Fruit fly (Drosophila melanogaster): Measurements from ENCODE around the gene CG11584.

The CG11584 gene

DNA sequence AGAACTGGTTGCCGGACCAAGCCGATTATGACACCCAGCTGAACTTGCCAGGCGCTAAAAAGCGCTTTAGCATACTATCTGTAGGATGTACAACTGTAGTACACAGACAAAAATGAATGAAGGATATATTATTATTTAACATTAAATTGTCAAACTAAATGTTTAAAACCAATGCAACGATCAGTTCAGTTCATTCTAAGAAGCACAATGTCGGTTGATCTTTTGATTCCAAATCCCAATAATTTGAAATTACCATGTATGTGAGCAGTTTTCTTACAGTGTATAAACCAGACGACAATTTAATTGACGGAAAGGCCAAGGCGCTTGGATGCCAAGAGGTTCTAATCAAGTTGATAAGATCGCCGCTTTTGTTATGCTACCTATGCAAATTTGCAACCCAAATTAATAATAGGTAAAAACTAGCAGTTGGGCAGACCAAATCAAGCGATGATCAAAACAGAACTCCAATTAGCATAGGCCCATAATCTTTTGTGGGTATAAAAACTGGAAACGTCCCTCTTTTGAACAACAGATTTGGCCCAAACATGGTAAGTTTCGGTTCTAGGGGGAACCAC lies 11.7 kb upstream of the CG11584 start, which contains the start of gene CG12480 (continued):
- no peak for TF ChIP-seq ab (GFP tag; optimal IDR thresholded peaks at IDR 0.05)
- TF ChIP-seq Fer1 (GFP tag; optimal IDR thresholded peaks at IDR 0.05), result peak; percentile 32
- no peak for TF ChIP-seq CG2202 (tag; optimal IDR thresholded peaks at IDR 0.05)
- no peak for TF ChIP-seq MESR4 (GFP tag; optimal IDR thresholded peaks at IDR 0.05)
- no peak for TF ChIP-seq Hr78 (GFP tag; optimal IDR thresholded peaks at IDR 0.05)
- TF ChIP-seq sna (GFP tag; IDR thresholded peaks at IDR 0.05; ENCODE audit: partially characterized antibody), result no peak

DNA sequence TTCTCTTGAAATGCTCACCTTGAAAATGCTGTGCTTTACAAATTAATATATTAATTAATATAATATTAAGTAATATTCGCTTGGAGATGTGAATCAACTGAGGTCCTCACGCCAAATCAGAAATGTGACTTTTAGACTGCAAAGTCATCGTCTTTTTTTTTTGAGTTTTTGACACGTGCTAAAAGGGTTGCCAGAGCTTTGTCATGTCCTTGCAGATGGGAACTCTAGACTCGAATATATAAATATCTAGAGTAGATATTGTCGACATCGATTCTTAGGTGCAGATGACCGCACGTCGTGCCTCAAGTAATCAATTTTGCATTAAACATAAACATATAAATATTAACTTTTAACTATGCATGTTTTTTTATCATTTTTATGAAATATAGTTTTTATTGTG lies 8.3 kb upstream of the CG11584 start, which contains the start of gene betaNACtes1:
betaNACtes1 (minus strand) TSS at position 101 of the 400 bp plus-strand sequence.
- no peak for TF ChIP-seq h (optimal IDR thresholded peaks at IDR 0.05)
- no peak for TF ChIP-seq knrl (GFP tag; IDR thresholded peaks at IDR 0.05; ENCODE audit: partially characterized antibody)
- TF ChIP-seq psq (GFP tag; optimal IDR thresholded peaks at IDR 0.05), result no peak
- no peak for TF ChIP-seq CG8388 (GFP tag; optimal IDR thresholded peaks at IDR 0.05)
- TF ChIP-seq CG7963 (GFP tag; IDR thresholded peaks at IDR 0.05; ENCODE audit: partially characterized antibody), result no peak
- TF ChIP-seq hb (GFP tag; IDR thresholded peaks at IDR 0.05; ENCODE audit: partially characterized antibody), result no peak
- no peak for TF ChIP-seq pho (GFP tag; optimal IDR thresholded peaks at IDR 0.05)
- TF ChIP-seq caup (GFP tag; optimal IDR thresholded peaks at IDR 0.05; ENCODE audit: severe bottlenecking), result no peak

- TF ChIP-seq CG6175 (GFP tag; IDR thresholded peaks at IDR 0.05) (peak; percentile 60; the same call in 1 of the 3 replicates), Tbp (GFP tag; optimal IDR thresholded peaks at IDR 0.05) (no peak), CG18619 (GFP tag; optimal IDR thresholded peaks at IDR 0.05) (no peak), abd-A (tag; optimal IDR thresholded peaks at IDR 0.05) (peak; percentile 19), CG12219 (GFP tag; optimal IDR thresholded peaks at IDR 0.05) (no peak), CG8281 (tag; optimal IDR thresholded peaks at IDR 0.05) (no peak), dimm (GFP tag; IDR thresholded peaks at IDR 0.05) (no peak), odd (GFP tag; optimal IDR thresholded peaks at IDR 0.05) (no peak), vvl (GFP tag; IDR thresholded peaks at IDR 0.05) (peak; percentile 18; the same call in 1 of the 2 replicates), HmgD (GFP tag; optimal IDR thresholded peaks at IDR 0.05) (no peak), CG15011 (GFP tag; optimal IDR thresholded peaks at IDR 0.05) (no peak), CG32532 (GFP tag; IDR thresholded peaks at IDR 0.05) (0 out of 2 replicates have a peak, but pooled peaks have one; percentile 12), ato (GFP tag; IDR thresholded peaks at IDR 0.05; ENCODE audit: partially characterized antibody) (no peak), amos (GFP tag; IDR thresholded peaks at IDR 0.05; ENCODE audit: partially characterized antibody) (no peak), chinmo (GFP tag; IDR thresholded peaks at IDR 0.05; ENCODE audit: partially characterized antibody) (0 out of 4 replicates have a peak, but pooled peaks have one; percentile 44), maf-S (GFP tag; optimal IDR thresholded peaks at IDR 0.05) (no peak), CG13296 (GFP tag; optimal IDR thresholded peaks at IDR 0.05) (no peak), CG4282 (GFP tag; optimal IDR thresholded peaks at IDR 0.05) (no peak), seq (GFP tag; IDR thresholded peaks at IDR 0.05) (no peak), Myb (GFP tag; optimal IDR thresholded peaks at IDR 0.05) (no peak), CG10979 (tag; optimal IDR thresholded peaks at IDR 0.05) (no peak), CG31388 (GFP tag; optimal IDR thresholded peaks at IDR 0.05) (no peak), CG16779 (GFP tag; IDR thresholded peaks at IDR 0.05) (no peak), CG7963 (GFP tag; IDR thresholded peaks at IDR 0.05; ENCODE audit: partially characterized antibody) (no peak), CG12769 (tag; optimal IDR thresholded peaks at IDR 0.05) (peak; percentile 54)
These were observed 7.2 kb upstream of the CG11584 start for dm6 chrX:14173654-14174053.
